Fruit fly (Drosophila melanogaster): ENCODE measurements around the gene PIG-P.

The PIG-P gene

DNA sequence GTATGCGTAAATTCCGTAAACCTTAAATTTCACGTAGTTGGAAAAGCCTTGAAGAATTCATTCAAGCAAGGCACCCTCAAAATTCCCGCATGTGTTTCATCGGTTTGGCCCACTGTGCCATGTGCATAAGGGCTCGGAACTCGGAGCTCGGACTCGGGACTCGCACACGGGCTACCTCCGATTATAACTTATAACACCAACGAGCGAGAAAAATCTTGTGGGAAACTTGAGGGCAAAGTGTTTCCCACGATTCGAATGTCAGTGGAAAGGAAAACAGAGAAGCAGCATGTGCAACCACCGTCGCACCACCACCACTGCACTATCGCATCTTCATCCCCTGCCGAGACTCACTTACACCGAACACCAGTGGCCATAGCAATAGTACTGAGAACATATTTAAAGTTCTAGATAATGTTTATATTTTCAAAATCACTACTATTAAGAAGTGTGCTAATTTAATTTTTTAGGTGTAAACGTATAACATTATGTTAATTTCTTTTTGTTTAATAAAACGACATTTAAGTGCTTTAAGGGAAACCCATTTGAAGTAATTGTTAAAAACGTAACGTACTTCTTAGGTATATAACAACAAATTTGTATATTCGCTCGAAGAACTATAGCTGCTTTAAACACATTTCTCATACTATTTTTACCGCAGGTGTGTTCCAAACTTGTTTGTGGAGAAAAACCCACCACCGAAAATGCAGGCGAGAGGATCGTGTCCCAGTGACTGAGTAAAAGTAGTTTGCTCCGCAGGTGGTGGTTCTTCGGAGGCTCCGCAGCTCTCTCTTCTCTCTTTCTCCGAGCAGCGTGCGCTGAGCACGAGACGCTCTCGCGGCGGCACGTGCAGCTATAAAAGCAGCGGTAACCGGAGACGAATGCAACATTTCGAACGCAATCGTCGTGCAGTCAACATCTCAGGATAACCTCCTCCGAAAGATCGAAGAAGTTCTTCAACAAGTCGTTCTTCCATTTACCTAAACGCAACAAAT is 21.6 kb downstream of the PIG-P start (continued):
- TF ChIP-seq oc (tag; optimal IDR thresholded peaks at IDR 0.05) (peak; percentile 84), slbo (GFP tag; IDR thresholded peaks at IDR 0.05) (no peak), az2 (GFP tag; optimal IDR thresholded peaks at IDR 0.05) (peak; percentile 88), sima (GFP tag; optimal IDR thresholded peaks at IDR 0.05) (no peak), ac (GFP tag; optimal IDR thresholded peaks at IDR 0.05) (peak; percentile 94), CG2712 (tag; optimal IDR thresholded peaks at IDR 0.05) (peak; percentile 98), Side (GFP tag; optimal IDR thresholded peaks at IDR 0.05) (peak; percentile 71), MTF-1 (GFP tag; optimal IDR thresholded peaks at IDR 0.05; ENCODE audit: borderline replicate concordance) (peak; percentile 67), Rfx (GFP tag; IDR thresholded peaks at IDR 0.05) (no peak), NfI (GFP tag; optimal IDR thresholded peaks at IDR 0.05) (peak; percentile 61), CG16815 (GFP tag; optimal IDR thresholded peaks at IDR 0.05) (peak; percentile 94), ken (GFP tag; IDR thresholded peaks at IDR 0.05) (peak; percentile 54; the same call in 2 of the 3 replicates), D19A (tag; optimal IDR thresholded peaks at IDR 0.05) (peak; percentile 96), sd (tag; optimal IDR thresholded peaks at IDR 0.05) (peak; percentile 21), dan (GFP tag; IDR thresholded peaks at IDR 0.05) (peak; percentile 52; the same call in 1 of the 2 replicates), CG1529 (GFP tag; optimal IDR thresholded peaks at IDR 0.05) (peak; percentile 96), ranshi (GFP tag; IDR thresholded peaks at IDR 0.05) (peak; percentile 39; the same call in 1 of the 2 replicates), seq (GFP tag; IDR thresholded peaks at IDR 0.05) (peak; percentile 49), jigr1 (GFP tag; IDR thresholded peaks at IDR 0.05) (0 out of 3 replicates have a peak, but pooled peaks have one; percentile 24), HLH3B (GFP tag; IDR thresholded peaks at IDR 0.05) (peak; percentile 62)

DNA sequence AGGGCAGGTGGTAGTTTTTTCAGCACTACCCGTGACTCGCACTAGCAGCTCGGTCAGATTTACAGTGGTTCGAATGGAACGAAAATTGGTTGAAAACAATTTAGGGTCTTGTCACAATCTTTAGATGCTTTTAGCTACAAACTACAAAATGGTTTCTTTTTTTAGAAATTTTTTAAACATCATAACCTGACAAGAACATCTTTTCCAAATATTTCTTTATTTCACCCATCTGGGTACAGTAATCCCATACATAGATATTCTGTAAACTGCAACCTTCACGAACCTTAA is 22.7 kb downstream of the PIG-P start:
- TF ChIP-seq kni (GFP tag; optimal IDR thresholded peaks at IDR 0.05): no peak
- peak; percentile 56 for TF ChIP-seq row (GFP tag; IDR thresholded peaks at IDR 0.05)
- TF ChIP-seq sens (GFP tag): peak; percentile 70
- TF ChIP-seq toy (GFP tag; IDR thresholded peaks at IDR 0.05): no peak
- TF ChIP-seq CG1602 (GFP tag; optimal IDR thresholded peaks at IDR 0.05): no peak
- TF ChIP-seq CG5180 (GFP tag; optimal IDR thresholded peaks at IDR 0.05): no peak
- TF ChIP-seq CG30431 (GFP tag; optimal IDR thresholded peaks at IDR 0.05): no peak
- TF ChIP-seq prd (optimal IDR thresholded peaks at IDR 0.05): no peak
- no peak for TF ChIP-seq prd (GFP tag; IDR thresholded peaks at IDR 0.05)
- TF ChIP-seq CG2875 (GFP tag; optimal IDR thresholded peaks at IDR 0.05): no peak
- no peak for TF ChIP-seq CkIIα-i1 (GFP tag; IDR thresholded peaks at IDR 0.05)
- no peak for TF ChIP-seq pan (optimal IDR thresholded peaks at IDR 0.05)
- peak in 1 of 2 experiments; percentile 25 for TF ChIP-seq pan (GFP tag; optimal IDR thresholded peaks at IDR 0.05 in 1 of 2, IDR thresholded peaks at IDR 0.05 in 1 of 2)
- no peak for TF ChIP-seq CG11695 (GFP tag; IDR thresholded peaks at IDR 0.05)
- peak; percentile 7 for TF ChIP-seq CG4282 (GFP tag; optimal IDR thresholded peaks at IDR 0.05)
- TF ChIP-seq CG6683 (GFP tag; optimal IDR thresholded peaks at IDR 0.05): no peak
- no peak for TF ChIP-seq B-H1 (GFP tag; IDR thresholded peaks at IDR 0.05)
- no peak for TF ChIP-seq Hand (GFP tag; optimal IDR thresholded peaks at IDR 0.05)
- no peak for TF ChIP-seq Poxn (GFP tag; IDR thresholded peaks at IDR 0.05)
- TF ChIP-seq CG8290 (GFP tag; optimal IDR thresholded peaks at IDR 0.05): no peak
- TF ChIP-seq CG8290 (tag; optimal IDR thresholded peaks at IDR 0.05): no peak
- TF ChIP-seq crol (GFP tag; IDR thresholded peaks at IDR 0.05): no peak
- TF ChIP-seq CG31365 (tag; optimal IDR thresholded peaks at IDR 0.05): no peak
- TF ChIP-seq al (GFP tag; IDR thresholded peaks at IDR 0.05): no peak
- no peak for TF ChIP-seq Lpt (GFP tag; optimal IDR thresholded peaks at IDR 0.05)
- TF ChIP-seq Asciz (GFP tag; optimal IDR thresholded peaks at IDR 0.05): no peak
- no peak for TF ChIP-seq CG18599 (GFP tag; optimal IDR thresholded peaks at IDR 0.05)
- no peak for TF ChIP-seq nerfin-2 (GFP tag; IDR thresholded peaks at IDR 0.05; ENCODE audit: partially characterized antibody)
- TF ChIP-seq org-1 (GFP tag; optimal IDR thresholded peaks at IDR 0.05): no peak
- TF ChIP-seq tll (GFP tag; optimal IDR thresholded peaks at IDR 0.05): no peak

Measured in whole organism, embryonic.